Worm (Caenorhabditis elegans) whole organism, L4/young adult: Measurements from ENCODE around the gene F21G4.1.

ENCODE experiments used
- dao-5 ChIP-seq: sonication (generic microtip); optimal IDR thresholded peaks from 2 replicates; lab custom pipeline; 2016; ENCODE audit warnings: missing genotype, missing genetic modification characterization, moderate library complexity, missing compliant biosample characterization
- him-1 ChIP-seq: sonication (generic microtip); optimal IDR thresholded peaks from 2 replicates; lab custom pipeline; 2016; ENCODE audit warnings: missing genotype, missing genetic modification reagents, missing genetic modification characterization, missing compliant biosample characterization

ce11 chrX:9862916-9863624 is 29.1 kb downstream of the F21G4.1 start, which contains the start of the genes gst-36 and R07B1.5:
- TF ChIP-seq dao-5 (no peak), him-1 (tag; lab: Kevin White, UChicago) (no peak)
